Worm (Caenorhabditis elegans): ENCODE results near the gene tftc-3.

- no peak for TF ChIP-seq ztf-29 (GFP tag; IDR thresholded peaks at IDR 0.05)
- no peak for TF ChIP-seq med-1 (GFP tag; optimal IDR thresholded peaks at IDR 0.05; ENCODE audit: insufficient read depth)
- no peak for TF ChIP-seq ref-1 (GFP tag; conservative IDR thresholded peaks at IDR 0.05)
- no peak for TF ChIP-seq tab-1 (GFP tag; IDR thresholded peaks at IDR 0.05)
- TF ChIP-seq T22C8.4 (GFP tag; IDR thresholded peaks at IDR 0.05): no peak
These were observed 36.5 kb downstream of the tftc-3 start, which contains the start of gene egl-3 for ce11 chrV:10173653-10174052.

Measured in whole organism, midembryonic.